Worm (Caenorhabditis elegans) whole organism, L3 larva: ENCODE data around the gene T19H5.4.

ENCODE experiments used
- ama-1 ChIP-seq: fragments of 150-350 bp; optimal IDR thresholded peaks from 2 replicates; lab custom pipeline; 2018
- ceh-16 ChIP-seq: sonication (generic microtip); optimal IDR thresholded peaks from 2 replicates; lab custom pipeline; 2017; ENCODE audit warnings: missing biosample characterization, missing genetic modification characterization
- ceh-82 ChIP-seq: fragments of 150-350 bp; optimal IDR thresholded peaks from 2 replicates; lab custom pipeline; 2014; ENCODE audit warnings: missing biosample characterization, missing genetic modification characterization
- ceh-9 ChIP-seq: sonication (generic microtip); optimal IDR thresholded peaks from 2 replicates; lab custom pipeline; 2018; ENCODE audit warnings: missing biosample characterization, missing genetic modification characterization
- daf-12 ChIP-seq: fragments of 150-350 bp; optimal IDR thresholded peaks from 2 replicates; lab custom pipeline; 2014; ENCODE audit warnings: missing biosample characterization, missing genetic modification reagents, missing genetic modification characterization
- egl-27 ChIP-seq: sonication (generic microtip); optimal IDR thresholded peaks from 4 replicates; lab custom pipeline; 2017; ENCODE audit warnings: missing biosample characterization, missing genetic modification reagents, missing genetic modification characterization
- egl-5 ChIP-seq: fragments of 150-350 bp; optimal IDR thresholded peaks from 2 replicates; lab custom pipeline; 2017; ENCODE audit warnings: missing biosample characterization, missing genetic modification reagents, missing genetic modification characterization, inconsistent platforms
- elt-1 ChIP-seq: fragments of 150-350 bp; optimal IDR thresholded peaks from 2 replicates; lab custom pipeline; 2014; ENCODE audit warnings: missing biosample characterization, missing genetic modification characterization
- elt-2 ChIP-seq: sonication (generic microtip); optimal IDR thresholded peaks from 2 replicates; lab custom pipeline; 2016; ENCODE audit warnings: missing genetic modification reagents, mild to moderate bottlenecking, missing genetic modification characterization, missing compliant biosample characterization
- elt-3 ChIP-seq, 3 experiments: fragments of 150-350 bp in 1 of 3; sonication (generic microtip) in 2 of 3; optimal IDR thresholded peaks; 2 replicates in 2 of 3; 4 replicates in 1 of 3; lab custom pipeline; 2014 to 2017; ENCODE audit warnings: missing biosample characterization in 3 of 3, missing genetic modification characterization in 3 of 3
- eor-1 ChIP-seq, 2 experiments: fragments of 150-350 bp; optimal IDR thresholded peaks; 2 replicates each; lab custom pipeline; 2014 to 2018; ENCODE audit warnings: missing biosample characterization in 2 of 2, missing genetic modification characterization in 2 of 2
- fkh-10 ChIP-seq: sonication (generic microtip); optimal IDR thresholded peaks from 2 replicates; lab custom pipeline; 2017; ENCODE audit warnings: missing biosample characterization, missing genetic modification reagents, missing genetic modification characterization
- fos-1 ChIP-seq: fragments of 150-350 bp; optimal IDR thresholded peaks from 2 replicates; lab custom pipeline; 2014; ENCODE audit warnings: missing biosample characterization, missing genetic modification characterization
- jun-1 ChIP-seq: fragments of 150-350 bp; optimal IDR thresholded peaks from 2 replicates; lab custom pipeline; 2014; ENCODE audit warnings: missing biosample characterization, missing genetic modification reagents, missing genetic modification characterization
- mml-1 ChIP-seq: fragments of 150-350 bp; sonication (generic microtip); optimal IDR thresholded peaks from 3 replicates; lab custom pipeline; 2014; ENCODE audit warnings: missing biosample characterization, missing genetic modification characterization
- nhr-12 ChIP-seq: fragments of 150-350 bp; optimal IDR thresholded peaks from 2 replicates; lab custom pipeline; 2014; ENCODE audit warnings: missing biosample characterization, missing genetic modification characterization
- nhr-23 ChIP-seq: fragments of 150-350 bp; optimal IDR thresholded peaks from 2 replicates; lab custom pipeline; 2014; ENCODE audit warnings: missing biosample characterization, missing genetic modification reagents, missing genetic modification characterization
- nhr-25 ChIP-seq: sonication (generic microtip); optimal IDR thresholded peaks from 2 replicates; lab custom pipeline; 2017; ENCODE audit warnings: missing biosample characterization, missing genetic modification characterization
- nhr-28 ChIP-seq: fragments of 150-350 bp; optimal IDR thresholded peaks from 2 replicates; lab custom pipeline; 2014; ENCODE audit warnings: missing biosample characterization, missing genetic modification characterization
- nhr-76 ChIP-seq: fragments of 150-350 bp; sonication (generic microtip); optimal IDR thresholded peaks from 5 replicates; lab custom pipeline; 2014; ENCODE audit warnings: missing biosample characterization, missing genetic modification characterization
- nhr-77 ChIP-seq: fragments of 150-350 bp; optimal IDR thresholded peaks from 2 replicates; lab custom pipeline; 2014; ENCODE audit warnings: missing biosample characterization, missing genetic modification characterization
- pha-4 ChIP-seq: fragments of 150-350 bp; optimal IDR thresholded peaks from 2 replicates; lab custom pipeline; 2014; ENCODE audit warnings: missing biosample characterization, missing genetic modification reagents, missing genetic modification characterization
- pqm-1 ChIP-seq: fragments of 150-350 bp; optimal IDR thresholded peaks from 2 replicates; lab custom pipeline; 2017; ENCODE audit warnings: missing biosample characterization, missing genetic modification characterization, inconsistent platforms
- skn-1 ChIP-seq: fragments of 150-350 bp; optimal IDR thresholded peaks from 2 replicates; lab custom pipeline; 2014; ENCODE audit warnings: missing biosample characterization, missing genetic modification characterization
- snpc-4 ChIP-seq: fragments of 150-350 bp; optimal IDR thresholded peaks from 2 replicates; lab custom pipeline; 2014; ENCODE audit warnings: missing biosample characterization, missing genetic modification characterization
- tbx-2 ChIP-seq: sonication (generic microtip); optimal IDR thresholded peaks from 2 replicates; lab custom pipeline; 2016; ENCODE audit warnings: mild to moderate bottlenecking, missing genetic modification characterization, missing compliant biosample characterization
- unc-62 ChIP-seq: fragments of 150-350 bp; sonication (generic microtip); optimal IDR thresholded peaks from 4 replicates; lab custom pipeline; 2014; ENCODE audit warnings: missing biosample characterization, missing genetic modification reagents, missing genetic modification characterization
- zag-1 ChIP-seq: fragments of 150-350 bp; optimal IDR thresholded peaks from 2 replicates; lab custom pipeline; 2014; ENCODE audit warnings: missing biosample characterization, missing genetic modification characterization

T19H5.4 gene

DNA sequence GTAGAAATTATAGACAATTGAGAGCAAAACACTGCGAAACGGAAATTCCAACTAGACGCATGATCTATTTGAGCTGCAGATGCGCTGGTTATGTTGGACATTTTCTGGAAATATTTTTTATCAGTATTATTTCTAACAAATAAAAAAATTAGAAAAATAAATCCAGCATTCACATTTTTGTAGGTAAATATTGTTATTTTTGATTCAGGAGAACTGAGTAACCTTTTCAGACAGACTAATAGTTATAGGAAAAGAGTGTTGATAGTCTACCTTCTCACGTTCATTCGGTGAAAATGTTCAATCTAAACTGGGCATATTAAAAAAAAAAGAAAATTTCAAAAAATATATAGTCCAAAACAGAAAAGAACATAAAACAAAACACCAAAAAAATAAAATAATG, 34.4 kb upstream of the T19H5.4 start, which contains the start of gene sra-1:
sra-1 (minus strand) TSS at position 101 of the 400 bp plus-strand sequence.
- no peak for TF ChIP-seq ama-1 (lab: Kevin White, UChicago)
- no peak for TF ChIP-seq nhr-76 (tag; lab: Kevin White, UChicago)
- no peak for TF ChIP-seq nhr-23 (tag; lab: Kevin White, UChicago)
- TF ChIP-seq elt-1 (tag; lab: Kevin White, UChicago) = no peak
- no peak for TF ChIP-seq eor-1 (tag; optimal IDR thresholded peaks at IDR 0.05; lab: Kevin White, UChicago)
- TF ChIP-seq daf-12 = no peak
- TF ChIP-seq nhr-77 (tag; lab: Kevin White, UChicago) = no peak
- TF ChIP-seq fkh-10 (GFP tag; lab: Kevin White, UChicago) = no peak
- TF ChIP-seq nhr-25 (tag; lab: Kevin White, UChicago) = no peak
- no peak for TF ChIP-seq nhr-28 (tag; lab: Kevin White, UChicago)
- no peak for TF ChIP-seq ceh-16

DNA sequence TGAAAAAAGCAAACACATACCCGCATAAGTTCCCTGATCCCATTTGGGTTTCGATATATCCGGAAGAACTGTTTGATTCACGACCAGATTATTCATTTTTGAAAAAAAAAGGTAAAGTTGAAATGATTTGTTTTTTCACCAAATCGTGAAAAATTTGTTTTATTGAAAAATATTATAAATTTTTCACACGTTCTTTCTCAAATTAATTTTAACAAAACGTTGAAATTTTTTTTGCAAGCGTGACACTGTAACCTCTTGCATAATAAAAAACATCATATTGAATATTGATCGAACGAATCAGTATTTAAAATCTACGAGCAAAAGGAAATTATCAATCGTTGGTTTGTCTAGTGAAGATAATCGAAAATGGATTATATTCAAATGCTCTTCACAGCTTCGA, 31.6 kb upstream of the T19H5.4 start, which contains the start of the genes sfxn-1.1 and AH6.3:
sfxn-1.1 (minus strand) TSS at position 101 of the 400 bp plus-strand sequence.
AH6.3 (plus strand) TSS at position 275 of the 400 bp plus-strand sequence.
- TF ChIP-seq skn-1 (tag; lab: Kevin White, UChicago) = no peak

DNA sequence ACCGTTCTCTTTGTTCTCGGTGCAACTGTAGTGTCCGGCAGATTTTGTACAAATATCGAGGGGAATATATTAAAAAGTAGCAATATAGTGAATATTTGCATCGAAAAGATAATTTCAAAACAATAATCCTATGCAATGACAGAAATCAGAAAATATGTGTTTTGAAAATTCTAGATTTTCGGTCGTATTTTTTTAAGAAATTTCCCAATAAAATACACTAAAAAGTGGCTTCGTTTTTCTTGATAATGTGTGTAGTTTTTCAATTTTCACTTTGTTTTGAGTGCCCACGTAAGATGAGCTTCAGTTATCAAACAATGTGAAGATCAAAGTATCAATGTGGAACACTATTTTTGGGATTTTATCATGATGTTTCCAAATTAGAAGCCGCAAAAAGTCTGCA, 29.6 kb upstream of the T19H5.4 start, which contains the start of gene gcy-1:
gcy-1 (minus strand) TSS at position 101 of the 400 bp plus-strand sequence.
- TF ChIP-seq snpc-4 (tag; lab: Kevin White, UChicago) = no peak

ce11 chrII:9507181-9507580, 20.0 kb upstream of the T19H5.4 start, which contains the start of gene gcy-3:
TSS of gene gcy-3 (minus strand) at chrII:9507281.
- no peak for TF ChIP-seq egl-5

DNA sequence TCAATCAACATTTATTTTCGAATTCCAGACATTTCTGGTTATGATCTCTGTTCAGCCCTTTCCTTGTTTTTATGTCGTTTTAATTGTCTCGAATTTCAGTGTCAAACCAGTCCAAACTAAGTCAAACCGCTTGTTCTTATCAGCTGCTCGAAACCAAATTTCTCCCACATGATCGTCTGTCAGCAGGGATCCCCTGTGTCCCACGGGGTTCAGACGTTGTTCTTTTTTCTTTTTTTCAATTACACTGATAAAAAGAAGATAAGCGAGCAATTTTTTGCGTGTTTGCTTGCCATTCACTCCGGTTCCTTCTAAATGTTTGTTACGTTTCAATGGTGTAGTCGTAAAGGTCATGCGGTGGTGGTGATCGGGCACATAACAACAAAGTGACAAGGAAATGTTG, 14.8 kb upstream of the T19H5.4 start:
- peak; percentile 68 for TF ChIP-seq pha-4 (tag; lab: Kevin White, UChicago)
- peak; percentile 98 for TF ChIP-seq elt-2 (tag; lab: Kevin White, UChicago)
- peak; percentile 78 for TF ChIP-seq pqm-1 (tag; lab: Kevin White, UChicago)
- TF ChIP-seq jun-1 (tag; lab: Kevin White, UChicago) = peak; percentile 78
- no peak for TF ChIP-seq eor-1 (tag; optimal IDR thresholded peaks at IDR 0.05; lab: Kevin White, UChicago)
- TF ChIP-seq ceh-82 (tag; lab: Kevin White, UChicago) = no peak
- TF ChIP-seq fos-1 (tag; lab: Kevin White, UChicago) = no peak

ce11 chrII:9500926-9501325, 13.7 kb upstream of the T19H5.4 start:
- TF ChIP-seq nhr-77 (tag; lab: Kevin White, UChicago) (no peak), nhr-12 (tag; lab: Kevin White, UChicago) (no peak), elt-2 (tag; lab: Kevin White, UChicago) (peak; percentile 99), nhr-25 (tag; lab: Kevin White, UChicago) (no peak), mml-1 (tag; lab: Kevin White, UChicago) (no peak), zag-1 (tag; lab: Kevin White, UChicago) (no peak), ceh-9 (tag; lab: Kevin White, UChicago) (no peak), elt-3 (tag; optimal IDR thresholded peaks at IDR 0.05; lab: Kevin White, UChicago) (no peak), snpc-4 (tag; lab: Kevin White, UChicago) (no peak), pha-4 (tag; lab: Kevin White, UChicago) (peak; percentile 76), pqm-1 (tag; lab: Kevin White, UChicago) (peak; percentile 99), jun-1 (tag; lab: Kevin White, UChicago) (peak; percentile 60), unc-62 (GFP tag; lab: Kevin White, UChicago) (no peak), egl-27 (tag; lab: Kevin White, UChicago) (no peak), tbx-2 (no peak)

DNA sequence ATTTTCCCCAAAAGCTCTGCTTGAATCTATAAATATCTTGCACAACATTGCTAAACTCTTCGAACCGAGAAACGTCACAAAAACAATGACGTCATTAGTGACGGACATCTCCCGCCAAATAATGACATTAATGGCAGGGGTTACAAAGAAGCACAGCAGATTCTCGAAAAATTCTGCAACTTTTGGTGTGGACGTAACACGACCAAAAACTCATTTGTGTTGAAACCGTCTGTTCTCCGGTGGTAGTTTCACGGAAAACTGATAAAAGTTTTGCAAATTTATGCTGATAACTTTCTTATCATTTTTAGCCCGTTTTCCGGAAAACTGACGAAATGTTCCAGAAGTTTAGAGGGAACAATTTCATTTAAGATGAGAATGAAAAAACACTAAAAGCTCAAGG, 11.4 kb upstream of the T19H5.4 start:
- TF ChIP-seq pqm-1 (tag; lab: Kevin White, UChicago) (peak; percentile 42), elt-2 (tag; lab: Kevin White, UChicago) (peak; percentile 79), nhr-23 (tag; lab: Kevin White, UChicago) (no peak)
